Worm (Caenorhabditis elegans): ENCODE data around the gene srh-250.

- TF ChIP-seq nhr-237 (tag; optimal IDR thresholded peaks at IDR 0.05) (no peak), fos-1 (tag; optimal IDR thresholded peaks at IDR 0.05) (no peak), F13H6.1 (tag; optimal IDR thresholded peaks at IDR 0.05) (no peak), ceh-16 (tag; optimal IDR thresholded peaks at IDR 0.05) (no peak), unc-62 (GFP tag; optimal IDR thresholded peaks at IDR 0.05) (no peak)
Measured at ce11 chrII:3910737-3911136, 32.3 kb downstream of the srh-250 start, which contains the start of gene bcmo-2.

Measured in whole organism, L2 larva.